Worm (Caenorhabditis elegans): ENCODE data around the gene bath-28.

Gene bath-28

DNA sequence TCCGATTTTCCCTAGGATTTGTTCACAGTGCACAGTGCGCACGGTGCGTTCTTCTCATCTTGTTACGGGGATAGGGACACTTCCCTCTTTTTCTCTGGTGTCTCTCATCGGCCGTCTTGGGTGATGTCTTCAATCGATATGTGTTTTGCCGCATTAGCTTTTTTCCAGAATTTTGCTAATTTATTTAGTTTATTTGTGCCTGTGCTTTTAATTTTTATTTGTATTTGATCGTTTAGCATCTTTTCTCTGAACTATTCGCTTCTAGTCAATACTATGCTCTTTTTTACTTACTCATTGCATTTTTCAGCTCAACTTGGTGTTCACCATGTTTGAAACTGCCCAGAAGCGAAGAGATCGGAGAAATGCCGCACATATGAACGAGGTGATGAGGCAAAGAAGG is 4.5 kb downstream of the bath-28 start, which contains the start of gene F14D2.5:
TSS of gene F14D2.5 (plus strand) at position 301 of the 400 bp plus-strand sequence.
- TF ChIP-seq ceh-32 (tag; optimal IDR thresholded peaks at IDR 0.05; ENCODE audit: poor library complexity) (no peak), lin-38 (GFP tag; IDR thresholded peaks at IDR 0.05) (no peak), nhr-77 (tag; optimal IDR thresholded peaks at IDR 0.05) (no peak), dmd-8 (GFP tag; IDR thresholded peaks at IDR 0.05) (no peak), lin-39 (tag; optimal IDR thresholded peaks at IDR 0.05) (no peak), unc-130 (GFP tag; optimal IDR thresholded peaks at IDR 0.05) (no peak), Y48G9A.11 (GFP tag; IDR thresholded peaks at IDR 0.05) (no peak), T26A8.4 (GFP tag; IDR thresholded peaks at IDR 0.05) (no peak), ceh-20 (GFP tag; IDR thresholded peaks at IDR 0.05) (no peak), unc-62 (GFP tag; optimal IDR thresholded peaks at IDR 0.05 in 1 of 2) (no peak), unc-62 (tag; optimal IDR thresholded peaks at IDR 0.05) (no peak), R02D3.7 (tag; optimal IDR thresholded peaks at IDR 0.05) (no peak), Y75B8A.6 (GFP tag; IDR thresholded peaks at IDR 0.05) (no peak), arid-1 (GFP tag; conservative IDR thresholded peaks at IDR 0.05) (no peak), ztf-7 (tag; optimal IDR thresholded peaks at IDR 0.05) (no peak), dmd-9 (GFP tag; IDR thresholded peaks at IDR 0.05) (no peak), spr-3 (GFP tag; optimal IDR thresholded peaks at IDR 0.05) (no peak), nhr-10 (tag; optimal IDR thresholded peaks at IDR 0.05) (no peak), ZK337.2 (GFP tag; IDR thresholded peaks at IDR 0.05) (no peak)

DNA sequence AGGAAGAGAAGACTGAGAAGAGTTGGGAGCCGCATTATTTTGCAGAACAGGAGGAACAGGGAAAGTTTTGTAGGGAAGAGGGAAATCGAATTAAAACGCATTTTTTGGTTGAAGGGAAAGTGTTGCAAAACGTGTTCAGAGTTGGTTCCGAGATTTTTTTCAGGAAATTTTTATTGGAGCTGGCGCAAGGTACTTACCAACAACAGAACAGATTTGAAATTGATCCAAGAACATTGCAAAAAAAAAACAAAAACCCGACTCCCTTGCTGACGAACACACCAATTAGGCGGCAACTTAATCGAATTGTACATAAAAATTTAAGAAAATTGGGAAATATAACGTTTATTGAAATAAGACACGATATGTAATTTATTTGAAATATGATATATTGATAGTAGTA is 6.2 kb downstream of the bath-28 start, which contains the start of gene F14D2.7:
TSS of gene F14D2.7 (minus strand) at position 101 of the 400 bp plus-strand sequence.
- TF ChIP-seq ctbp-1 (GFP tag; IDR thresholded peaks at IDR 0.05) (no peak), egl-43 (GFP tag; IDR thresholded peaks at IDR 0.05) (no peak), unc-62 (GFP tag; optimal IDR thresholded peaks at IDR 0.05 in 1 of 2) (peak in 1 of 2 experiments; percentile 31), unc-62 (tag; optimal IDR thresholded peaks at IDR 0.05) (no peak), unc-130 (GFP tag; optimal IDR thresholded peaks at IDR 0.05) (no peak), aha-1 (tag) (peak; percentile 79), spr-3 (GFP tag; optimal IDR thresholded peaks at IDR 0.05) (no peak), lin-39 (tag; optimal IDR thresholded peaks at IDR 0.05) (no peak)

DNA sequence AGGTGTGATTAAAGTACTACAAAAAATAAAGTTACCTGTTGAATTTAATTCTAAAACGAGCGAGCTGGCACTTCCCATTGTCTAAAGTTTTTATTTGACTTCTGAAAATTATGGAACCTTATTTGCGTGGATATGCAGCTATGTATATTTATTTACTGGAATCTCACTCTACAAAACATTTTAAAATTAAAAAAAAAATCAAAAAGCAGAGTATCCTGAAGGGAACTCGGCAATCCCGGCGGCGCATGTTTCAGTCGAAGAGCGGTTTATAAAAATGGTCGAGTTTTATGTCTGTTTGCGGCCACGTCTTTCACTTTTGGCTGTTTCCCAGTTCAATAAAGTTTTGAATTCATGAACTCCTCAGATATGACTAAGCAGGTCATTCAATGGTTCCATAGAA is 7.7 kb downstream of the bath-28 start, which contains the start of gene F14D2.19:
TSS of gene F14D2.19 (minus strand) at position 101 of the 400 bp plus-strand sequence.
- TF ChIP-seq lsy-2 (tag; optimal IDR thresholded peaks at IDR 0.05) (no peak), lim-7 (GFP tag; IDR thresholded peaks at IDR 0.05) (no peak), php-3 (GFP tag; IDR thresholded peaks at IDR 0.05) (no peak), dve-1 (tag; optimal IDR thresholded peaks at IDR 0.05; ENCODE audit: insufficient read depth) (no peak), snpc-4 (tag; optimal IDR thresholded peaks at IDR 0.05) (no peak), daf-19 (GFP tag; conservative IDR thresholded peaks at IDR 0.05) (no peak), nhr-42 (GFP tag; IDR thresholded peaks at IDR 0.05) (no peak), ceh-82 (tag; optimal IDR thresholded peaks at IDR 0.05) (no peak), daf-12 (tag; optimal IDR thresholded peaks at IDR 0.05) (no peak), ceh-28 (tag; optimal IDR thresholded peaks at IDR 0.05) (no peak), vab-7 (GFP tag; IDR thresholded peaks at IDR 0.05) (no peak), Y5F2A.4 (GFP tag; optimal IDR thresholded peaks at IDR 0.05) (no peak), Y105C5A.15 (GFP tag; IDR thresholded peaks at IDR 0.05) (no peak), madf-5 (GFP tag; IDR thresholded peaks at IDR 0.05) (no peak), nhr-41 (GFP tag; IDR thresholded peaks at IDR 0.05) (no peak), F10B5.3 (tag; optimal IDR thresholded peaks at IDR 0.05) (no peak), fos-1 (tag; optimal IDR thresholded peaks at IDR 0.05) (no peak), nhr-28 (tag; optimal IDR thresholded peaks at IDR 0.05) (no peak)
